Fruit fly (Drosophila melanogaster) whole organism: ENCODE measurements around the gene CG13042.

Source experiments
- CG8478 ChIP-seq: fragments of >200 bp; optimal IDR thresholded peaks from 2 replicates; lab custom pipeline; 2018; ENCODE audit warnings: inconsistent platforms
- Dll ChIP-seq: fragments of >200 bp; optimal IDR thresholded peaks from 2 replicates; lab custom pipeline; 2017
- EcR ChIP-seq, 2 experiments: fragments of >200 bp; optimal IDR thresholded peaks; 2 replicates each; lab custom pipeline; 2017; ENCODE audit warnings: missing biosample characterization in 2 of 2, missing genetic modification characterization in 2 of 2, missing genetic modification reagents in 2 of 2
- pan ChIP-seq: fragments of >200 bp; optimal IDR thresholded peaks from 2 replicates; lab custom pipeline; 2017
- psq ChIP-seq: fragments of >200 bp; optimal IDR thresholded peaks from 2 replicates; lab custom pipeline; 2017
- usp ChIP-seq: fragments of >200 bp; optimal IDR thresholded peaks from 2 replicates; lab custom pipeline; 2017; ENCODE audit warnings: missing biosample characterization, missing genetic modification characterization, mixed read lengths

- TF ChIP-seq pan: no peak
- no peak for TF ChIP-seq psq (lab: Kevin White, UChicago)
- TF ChIP-seq Dll: no peak
- no peak for TF ChIP-seq usp (GFP tag; lab: Kevin White, UChicago)
- no peak for TF ChIP-seq CG8478 (lab: Kevin White, UChicago)
- TF ChIP-seq EcR (GFP tag; optimal IDR thresholded peaks at IDR 0.05; lab: Kevin White, UChicago): no peak
Measured at dm6 chr3L:16283821-16284220, 24.5 kb downstream of the CG13042 start, which contains the start of gene CG13048.
